Fruit fly (Drosophila melanogaster) whole organism, prepupa: ENCODE results near the gene Rtnl2.

Experiments
- Blimp-1 ChIP-seq: fragments of 200-800 bp; sonication (Bioruptor generic); optimal IDR thresholded peaks from 3 replicates; lab custom pipeline; 2017; ENCODE audit warnings: missing biosample characterization, missing genetic modification characterization, mild to moderate bottlenecking, moderate library complexity, missing genetic modification reagents
- CG10631 ChIP-seq: fragments of 200-800 bp; sonication (Bioruptor generic); optimal IDR thresholded peaks from 2 replicates; lab custom pipeline; 2016; ENCODE audit warnings: missing biosample characterization, missing genetic modification characterization
- CG11762 ChIP-seq: fragments of 200-800 bp; sonication (Bioruptor generic); optimal IDR thresholded peaks from 3 replicates; lab custom pipeline; 2016; ENCODE audit warnings: missing biosample characterization, missing genetic modification characterization; ENCODE audit not compliant: insufficient read depth
- CG31627 ChIP-seq: fragments of 200-800 bp; sonication (Bioruptor generic); optimal IDR thresholded peaks from 3 replicates; lab custom pipeline; 2016; ENCODE audit warnings: missing biosample characterization, missing genetic modification characterization
- CG32006 ChIP-seq: fragments of 200-800 bp; sonication (Bioruptor generic); optimal IDR thresholded peaks from 3 replicates; lab custom pipeline; 2017; ENCODE audit warnings: missing biosample characterization, mild to moderate bottlenecking, missing genetic modification characterization
- CG4318 ChIP-seq: fragments of 200-800 bp; sonication (Bioruptor generic); optimal IDR thresholded peaks from 3 replicates; lab custom pipeline; 2017; ENCODE audit warnings: missing biosample characterization, mild to moderate bottlenecking, missing genetic modification characterization
- CG6163 ChIP-seq: fragments of 200-800 bp; sonication (Bioruptor generic); IDR thresholded peaks from 3 replicates; pipeline ENCODE4 v1.3.6; 2022; ENCODE audit warnings: missing biosample characterization, missing genetic modification characterization
- CG6276 ChIP-seq: fragments of 200-800 bp; sonication (Bioruptor generic); optimal IDR thresholded peaks from 2 replicates; lab custom pipeline; 2017; ENCODE audit warnings: missing biosample characterization, mild to moderate bottlenecking, missing genetic modification characterization
- CG6792 ChIP-seq: fragments of 200-800 bp; sonication (Bioruptor generic); optimal IDR thresholded peaks from 3 replicates; lab custom pipeline; 2016; ENCODE audit warnings: missing biosample characterization, missing genetic modification characterization
- CG7368 ChIP-seq: fragments of 200-800 bp; sonication (Bioruptor generic); optimal IDR thresholded peaks from 3 replicates; lab custom pipeline; 2016; ENCODE audit warnings: missing biosample characterization, missing genetic modification characterization
- CG8119 ChIP-seq: fragments of 200-800 bp; sonication (Bioruptor generic); IDR thresholded peaks from 3 replicates; pipeline ENCODE4 v1.3.6; 2022; ENCODE audit warnings: missing biosample characterization, missing genetic modification characterization
- CG8319 ChIP-seq: fragments of 200-800 bp; sonication (Bioruptor generic); optimal IDR thresholded peaks from 3 replicates; lab custom pipeline; 2016; ENCODE audit warnings: missing biosample characterization, missing genetic modification characterization
- Eip78C ChIP-seq: fragments of 200-800 bp; sonication (Bioruptor generic); peaks from one replicate; lab custom pipeline; 2016; ENCODE audit warnings: missing biosample characterization, missing genetic modification characterization
- Ets96B ChIP-seq: fragments of 200-800 bp; optimal IDR thresholded peaks from 2 replicates; lab custom pipeline; 2019; ENCODE audit warnings: missing biosample characterization, mild to moderate bottlenecking, missing genetic modification characterization, moderate library complexity
- Hr39 ChIP-seq: fragments of 200-800 bp; sonication (Bioruptor generic); optimal IDR thresholded peaks from 2 replicates; lab custom pipeline; 2016; ENCODE audit warnings: missing biosample characterization, missing genetic modification characterization
- achi ChIP-seq: fragments of 200-800 bp; sonication (Bioruptor generic); optimal IDR thresholded peaks from 3 replicates; lab custom pipeline; 2016; ENCODE audit warnings: missing biosample characterization, missing genetic modification characterization
- acj6 ChIP-seq: fragments of 200-800 bp; sonication (Bioruptor generic); optimal IDR thresholded peaks from 3 replicates; lab custom pipeline; 2016; ENCODE audit warnings: missing biosample characterization, missing genetic modification characterization
- dsx ChIP-seq: fragments of 200-800 bp; optimal IDR thresholded peaks from 3 replicates; lab custom pipeline; 2019; ENCODE audit warnings: missing biosample characterization, mild to moderate bottlenecking, missing genetic modification characterization, moderate library complexity; ENCODE audit not compliant: poor library complexity, severe bottlenecking
- eg ChIP-seq: fragments of 200-800 bp; sonication (Bioruptor generic); IDR thresholded peaks from 3 replicates; pipeline ENCODE4 v1.3.6; 2022; ENCODE audit warnings: missing biosample characterization, missing genetic modification characterization
- esn ChIP-seq: fragments of 200-800 bp; sonication (Bioruptor generic); optimal IDR thresholded peaks from 2 replicates; lab custom pipeline; 2016; ENCODE audit warnings: missing biosample characterization, mild to moderate bottlenecking, missing genetic modification characterization, moderate library complexity
- fd85E ChIP-seq: fragments of 200-800 bp; sonication (Bioruptor generic); optimal IDR thresholded peaks from 3 replicates; lab custom pipeline; 2016; ENCODE audit warnings: missing biosample characterization, missing genetic modification characterization
- fkh ChIP-seq: fragments of 200-800 bp; sonication (Bioruptor generic); optimal IDR thresholded peaks from 3 replicates; lab custom pipeline; 2017; ENCODE audit warnings: missing biosample characterization, mild to moderate bottlenecking, missing genetic modification characterization, moderate library complexity
- pdm3 ChIP-seq: fragments of 200-800 bp; sonication (Bioruptor generic); optimal IDR thresholded peaks from 3 replicates; lab custom pipeline; 2016; ENCODE audit warnings: missing biosample characterization, missing genetic modification characterization
- spab ChIP-seq: fragments of 200-800 bp; sonication (Bioruptor generic); optimal IDR thresholded peaks from 2 replicates; lab custom pipeline; 2017; ENCODE audit warnings: missing biosample characterization, mild to moderate bottlenecking, missing genetic modification characterization, missing genetic modification reagents
- svp ChIP-seq: fragments of 200-800 bp; sonication (Bioruptor generic); peaks from one replicate; lab custom pipeline; 2016; ENCODE audit warnings: missing biosample characterization, missing genetic modification characterization
- vri ChIP-seq: fragments of 200-800 bp; sonication (Bioruptor generic); optimal IDR thresholded peaks from 3 replicates; lab custom pipeline; 2016; ENCODE audit warnings: missing biosample characterization, mild to moderate bottlenecking, missing genetic modification characterization

Rtnl2 gene

dm6 chr3R:7522266-7522955, 7.6 kb downstream of the Rtnl2 start:
- TF ChIP-seq vri (GFP tag; lab: Kevin White, UChicago) (no peak), CG6276 (peak; percentile 70), Hr39 (GFP tag; lab: Kevin White, UChicago) (no peak), spab (no peak), CG10631 (GFP tag; lab: Kevin White, UChicago) (no peak), CG7368 (no peak), svp (GFP tag; lab: Kevin White, UChicago) (peak; percentile 91), acj6 (GFP tag; lab: Kevin White, UChicago) (no peak), dsx (GFP tag; lab: Kevin White, UChicago) (no peak), CG8319 (GFP tag; lab: Kevin White, UChicago) (no peak), fkh (GFP tag; lab: Kevin White, UChicago) (peak; percentile 20), fd85E (no peak), CG8119 (GFP tag; lab: Robert Waterston, UW) (no peak)

dm6 chr3R:7519356-7519755, 10.7 kb downstream of the Rtnl2 start, which contains the start of gene Ubc84D:
Gene Ubc84D, minus strand, starts transcription at chr3R:7519456.
- TF ChIP-seq CG11762: no peak
- no peak for TF ChIP-seq Hr39 (GFP tag; lab: Kevin White, UChicago)
- no peak for TF ChIP-seq CG6163 (GFP tag; lab: Robert Waterston, UW)
- no peak for TF ChIP-seq CG32006 (GFP tag; lab: Kevin White, UChicago)
- TF ChIP-seq CG4318 (GFP tag; lab: Kevin White, UChicago): no peak
- TF ChIP-seq pdm3 (GFP tag; lab: Kevin White, UChicago): no peak
- no peak for TF ChIP-seq achi (GFP tag; lab: Kevin White, UChicago)

- TF ChIP-seq svp (GFP tag; lab: Kevin White, UChicago) (peak; percentile 76), CG6163 (GFP tag; lab: Robert Waterston, UW) (no peak), fkh (GFP tag; lab: Kevin White, UChicago) (peak; percentile 31), vri (GFP tag; lab: Kevin White, UChicago) (peak; percentile 11)
Observed at dm6 chr3R:7515599-7516069, 14.4 kb downstream of the Rtnl2 start, which contains the start of gene alpha-Est8. Gene alpha-Est8, minus strand, starts transcription at chr3R:7515670.

dm6 chr3R:7514232-7514863, 15.7 kb downstream of the Rtnl2 start:
- TF ChIP-seq CG31627 (GFP tag; lab: Kevin White, UChicago) (no peak), Eip78C (GFP tag; lab: Kevin White, UChicago) (no peak), svp (GFP tag; lab: Kevin White, UChicago) (peak; percentile 99)

dm6 chr3R:7508198-7508837, 21.7 kb downstream of the Rtnl2 start:
- TF ChIP-seq CG6792 (GFP tag; lab: Kevin White, UChicago): no peak
- no peak for TF ChIP-seq Blimp-1 (GFP tag; lab: Kevin White, UChicago)
- TF ChIP-seq esn: no peak
- peak; percentile 5 for TF ChIP-seq fkh (GFP tag; lab: Kevin White, UChicago)
- TF ChIP-seq Eip78C (GFP tag; lab: Kevin White, UChicago): peak; percentile 67
- no peak for TF ChIP-seq eg (GFP tag; lab: Robert Waterston, UW)
- TF ChIP-seq svp (GFP tag; lab: Kevin White, UChicago): peak; percentile 83
- peak; percentile 69 for TF ChIP-seq vri (GFP tag; lab: Kevin White, UChicago)
- no peak for TF ChIP-seq fd85E
- no peak for TF ChIP-seq Ets96B (tag; lab: Kevin White, UChicago)
- no peak for TF ChIP-seq CG10631 (GFP tag; lab: Kevin White, UChicago)
- TF ChIP-seq CG32006 (GFP tag; lab: Kevin White, UChicago): no peak
- TF ChIP-seq, all 60 proteins: peak for 4
